Worm (Caenorhabditis elegans) whole organism, midembryonic: ENCODE measurements around the gene semo-1.

Source experiments
- cog-1 ChIP-seq: sonication (generic microtip); optimal IDR thresholded peaks from 2 replicates; lab custom pipeline; 2016; ENCODE audit warnings: missing genetic modification characterization, missing compliant biosample characterization
- flt-1 ChIP-seq: fragments of 200-800 bp; sonication (Bioruptor generic); IDR thresholded peaks from 2 replicates; pipeline ENCODE4 v1.3.6; 2022; ENCODE audit warnings: missing genetic modification characterization, missing compliant biosample characterization
- tab-1 ChIP-seq: fragments of 200-800 bp; sonication (Bioruptor generic); IDR thresholded peaks from 2 replicates; pipeline ENCODE4 v1.3.6; 2022; ENCODE audit warnings: missing genetic modification characterization, missing compliant biosample characterization
- ztf-23 ChIP-seq: fragments of 200-800 bp; sonication (Bioruptor generic); IDR thresholded peaks from 2 replicates; pipeline ENCODE4 v1.3.6; 2022; ENCODE audit warnings: missing genetic modification reagents, missing genetic modification characterization, missing compliant biosample characterization

DNA sequence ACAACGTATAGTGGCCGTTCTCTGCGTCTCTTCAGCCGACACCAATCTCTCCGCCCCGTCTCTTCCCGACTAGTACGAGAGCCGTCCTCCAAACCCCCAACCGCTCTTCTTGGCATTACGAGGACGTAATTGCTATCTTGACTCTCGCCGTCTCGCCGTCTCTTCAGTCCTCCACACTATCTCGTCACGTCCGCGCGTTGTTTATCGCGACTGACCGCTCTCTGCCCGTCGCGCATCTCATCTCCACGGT is 17.6 kb upstream of the semo-1 start:
- TF ChIP-seq ztf-23 (GFP tag; lab: Robert Waterston, UW) = no peak
- TF ChIP-seq cog-1 (tag; lab: Kevin White, UChicago) = no peak
- TF ChIP-seq flt-1 (GFP tag; lab: Robert Waterston, UW) = no peak
- no peak for TF ChIP-seq tab-1 (GFP tag; lab: Robert Waterston, UW)
